Fruit fly (Drosophila melanogaster) whole organism, pupa: ENCODE data around the gene CG6236.

Experiments used
- CG9948 ChIP-seq: fragments of 200-800 bp; sonication (Bioruptor generic); optimal IDR thresholded peaks from 2 replicates; lab custom pipeline; 2018; ENCODE audit warnings: missing biosample characterization, mild to moderate bottlenecking, missing genetic modification characterization, moderate library complexity
- EcR ChIP-seq: fragments of 200-800 bp; sonication (Bioruptor generic); optimal IDR thresholded peaks from 3 replicates; lab custom pipeline; 2019; ENCODE audit warnings: missing biosample characterization, missing genetic modification characterization, mild to moderate bottlenecking, moderate library complexity, missing genetic modification reagents
- rn ChIP-seq: fragments of 200-800 bp; sonication (Bioruptor generic); IDR thresholded peaks from 2 replicates; pipeline ENCODE4 v1.3.6; 2022; ENCODE audit warnings: missing biosample characterization, missing genetic modification characterization

- no peak for TF ChIP-seq EcR (GFP tag; lab: Kevin White, UChicago)
- no peak for TF ChIP-seq rn (GFP tag; lab: Robert Waterston, UW)
- TF ChIP-seq CG9948 (tag; lab: Kevin White, UChicago): no peak
These were observed 14.2 kb downstream of the CG6236 start for dm6 chr3R:15313836-15314235.
